Fruit fly (Drosophila melanogaster) whole organism, pupa: ENCODE data around the gene Nazo.
A peak's percentile ranks its signal among the peaks of the same experiment; 100 is the strongest.

Experiments
- CG10348 ChIP-seq: fragments of 200-800 bp; sonication (Bioruptor generic); IDR thresholded peaks from 2 replicates; pipeline ENCODE4 v1.3.6; 2022; ENCODE audit warnings: missing biosample characterization, missing genetic modification characterization
- CG12605 ChIP-seq: fragments of 200-800 bp; sonication (Bioruptor generic); IDR thresholded peaks from 2 replicates; pipeline ENCODE4 v1.3.6; 2022; ENCODE audit warnings: missing biosample characterization, missing genetic modification characterization
- CG13204 ChIP-seq: fragments of 200-800 bp; sonication (Bioruptor generic); optimal IDR thresholded peaks from 2 replicates; lab custom pipeline; 2018; ENCODE audit warnings: missing biosample characterization, mild to moderate bottlenecking, missing genetic modification characterization, moderate library complexity
- CG14655 ChIP-seq: fragments of 200-800 bp; sonication (Bioruptor generic); optimal IDR thresholded peaks from 3 replicates; lab custom pipeline; 2017; ENCODE audit warnings: mild to moderate bottlenecking, missing biosample characterization, missing genetic modification reagents, missing genetic modification characterization
- CG15710 ChIP-seq: fragments of 200-800 bp; sonication (Bioruptor generic); optimal IDR thresholded peaks from 2 replicates; lab custom pipeline; 2018; ENCODE audit warnings: missing biosample characterization, mild to moderate bottlenecking, missing genetic modification characterization, moderate library complexity
- CG17806 ChIP-seq: fragments of 200-800 bp; sonication (Bioruptor generic); optimal IDR thresholded peaks from 2 replicates; lab custom pipeline; 2018; ENCODE audit warnings: missing biosample characterization, mild to moderate bottlenecking, missing genetic modification characterization, moderate library complexity
- CG32121 ChIP-seq: fragments of 200-800 bp; sonication (Bioruptor generic); IDR thresholded peaks from 2 replicates; pipeline ENCODE4 v1.3.6; 2022; ENCODE audit warnings: missing biosample characterization, missing genetic modification characterization
- CG34367 ChIP-seq: fragments of 200-800 bp; sonication (Bioruptor generic); optimal IDR thresholded peaks from 2 replicates; lab custom pipeline; 2018; ENCODE audit warnings: missing biosample characterization, mild to moderate bottlenecking, missing genetic modification characterization
- CG4496 ChIP-seq: fragments of 200-800 bp; sonication (Bioruptor generic); IDR thresholded peaks from 3 replicates; pipeline ENCODE4 v1.3.6; 2022; ENCODE audit warnings: missing biosample characterization, missing genetic modification characterization
- CG8159 ChIP-seq: fragments of 200-800 bp; sonication (Bioruptor generic); optimal IDR thresholded peaks from 3 replicates; lab custom pipeline; 2018; ENCODE audit warnings: missing biosample characterization, mild to moderate bottlenecking, missing genetic modification characterization, moderate library complexity
- CG8301 ChIP-seq: fragments of 200-800 bp; sonication (Bioruptor generic); optimal IDR thresholded peaks from 2 replicates; lab custom pipeline; 2018; ENCODE audit warnings: missing biosample characterization, mild to moderate bottlenecking, missing genetic modification characterization
- CG9948 ChIP-seq: fragments of 200-800 bp; sonication (Bioruptor generic); optimal IDR thresholded peaks from 2 replicates; lab custom pipeline; 2018; ENCODE audit warnings: missing biosample characterization, mild to moderate bottlenecking, missing genetic modification characterization, moderate library complexity
- D1 ChIP-seq: fragments of 200-800 bp; sonication (Bioruptor generic); optimal IDR thresholded peaks from 2 replicates; lab custom pipeline; 2018; ENCODE audit warnings: missing biosample characterization, mild to moderate bottlenecking, missing genetic modification characterization, moderate library complexity
- EcR ChIP-seq: fragments of 200-800 bp; sonication (Bioruptor generic); optimal IDR thresholded peaks from 3 replicates; lab custom pipeline; 2019; ENCODE audit warnings: missing biosample characterization, missing genetic modification characterization, mild to moderate bottlenecking, moderate library complexity, missing genetic modification reagents
- Ets98B ChIP-seq: fragments of 200-800 bp; sonication (Bioruptor generic); IDR thresholded peaks from 2 replicates; pipeline ENCODE4 v1.3.6; 2022; ENCODE audit warnings: missing biosample characterization, missing genetic modification characterization
- Pif1A ChIP-seq: fragments of 200-800 bp; sonication (Bioruptor generic); optimal IDR thresholded peaks from 3 replicates; lab custom pipeline; 2016; ENCODE audit warnings: missing biosample characterization, missing genetic modification characterization
- Pif1B ChIP-seq: fragments of 200-800 bp; sonication (Bioruptor generic); optimal IDR thresholded peaks from 3 replicates; lab custom pipeline; 2016; ENCODE audit warnings: missing biosample characterization, missing genetic modification characterization
- Snoo ChIP-seq: fragments of 200-800 bp; sonication (Bioruptor generic); optimal IDR thresholded peaks from 3 replicates; lab custom pipeline; 2017; ENCODE audit warnings: missing biosample characterization, mild to moderate bottlenecking, missing genetic modification characterization, inconsistent platforms
- fd96Ca ChIP-seq: fragments of 200-800 bp; sonication (Bioruptor generic); IDR thresholded peaks from 3 replicates; pipeline ENCODE4 v1.3.6; 2022; ENCODE audit warnings: missing biosample characterization, missing genetic modification characterization
- gl ChIP-seq: fragments of 200-800 bp; sonication (Bioruptor generic); optimal IDR thresholded peaks from 2 replicates; lab custom pipeline; 2018; ENCODE audit warnings: missing biosample characterization, mild to moderate bottlenecking, missing genetic modification characterization
- rn ChIP-seq: fragments of 200-800 bp; sonication (Bioruptor generic); IDR thresholded peaks from 2 replicates; pipeline ENCODE4 v1.3.6; 2022; ENCODE audit warnings: missing biosample characterization, missing genetic modification characterization

Nazo gene

DNA sequence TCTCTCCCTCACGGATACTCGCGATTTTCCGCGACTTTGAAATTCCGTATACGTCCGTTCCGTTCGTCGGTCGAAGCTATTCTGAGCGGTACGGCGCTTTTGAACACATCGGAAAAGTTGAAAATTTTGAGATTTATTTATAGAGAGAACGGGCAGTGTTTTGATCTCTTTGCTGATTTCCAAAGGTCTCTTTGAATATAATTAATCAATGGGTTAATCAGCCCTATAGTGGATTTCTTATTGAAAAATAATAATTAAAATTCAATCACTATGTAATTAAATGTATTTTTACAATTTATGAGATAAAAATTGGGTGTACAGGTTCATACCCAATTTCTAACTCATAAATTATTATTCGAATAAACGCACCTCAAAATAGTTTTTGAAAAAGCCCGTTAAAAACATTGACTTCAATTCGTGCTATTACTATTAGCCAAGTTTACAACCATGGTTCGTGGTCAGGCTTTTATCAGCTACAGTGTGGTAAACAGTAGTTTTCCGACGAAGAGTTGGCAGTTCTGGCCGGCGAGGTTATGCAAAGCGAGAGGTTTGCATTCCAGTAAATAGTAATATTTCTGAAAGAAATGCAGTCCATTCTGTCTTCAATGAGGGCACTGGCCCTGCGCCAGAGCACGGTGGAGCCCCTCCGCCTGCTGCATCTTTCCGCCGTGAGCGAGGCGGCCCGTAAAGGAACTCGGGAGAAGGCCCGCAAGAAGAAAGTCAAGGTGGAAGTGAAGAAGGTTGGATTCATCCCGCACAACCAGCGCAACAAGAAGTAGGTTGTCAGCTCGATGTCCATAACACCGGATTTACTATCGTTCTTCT, 13.5 kb downstream of the Nazo start, which contains the start of the genes CG9626 and mRpL1:
TSS of gene CG9626 (minus strand) at position 51 of the 825 bp plus-strand sequence.
TSS of gene mRpL1 (plus strand) at position 513 of the 825 bp plus-strand sequence.
- peak; percentile 53; the same call in 2 of the 3 replicates for TF ChIP-seq CG4496 (GFP tag; lab: Robert Waterston, UW)
- no peak for TF ChIP-seq CG9948 (tag; lab: Kevin White, UChicago)
- TF ChIP-seq, all 21 proteins: peak for 1

DNA sequence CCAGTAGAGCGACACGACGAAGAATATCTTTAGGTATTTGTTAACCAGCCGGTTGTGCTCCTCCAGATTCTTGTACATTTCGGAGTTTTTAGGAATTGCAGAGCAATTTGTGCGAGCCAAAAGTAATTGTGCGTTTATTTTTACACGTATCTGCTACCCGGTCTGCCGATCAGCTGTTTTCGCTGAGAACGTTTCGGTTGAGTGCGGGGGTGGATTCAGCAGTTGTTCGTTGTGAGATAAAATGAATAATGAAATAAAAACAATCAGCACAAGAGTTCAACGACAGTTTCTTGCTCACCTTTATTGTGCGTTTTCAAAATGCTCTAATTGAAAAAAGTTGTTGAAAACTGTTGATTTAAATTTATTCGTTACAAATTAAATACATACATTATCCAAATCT, 16.2 kb downstream of the Nazo start, which contains the start of gene nac:
TSS of gene nac (minus strand) at position 176 of the 400 bp plus-strand sequence.
- peak; percentile 37 for TF ChIP-seq D1 (tag; lab: Kevin White, UChicago)
- TF ChIP-seq CG4496 (GFP tag; lab: Robert Waterston, UW), result no peak
- no peak for TF ChIP-seq CG15710 (tag; lab: Kevin White, UChicago)
- TF ChIP-seq Pif1B, result no peak
- TF ChIP-seq CG13204 (GFP tag; lab: Kevin White, UChicago), result no peak
- TF ChIP-seq Ets98B (GFP tag; lab: Robert Waterston, UW), result peak; percentile 7; the same call in 1 of the 2 replicates
- no peak for TF ChIP-seq fd96Ca (GFP tag; lab: Robert Waterston, UW)
- TF ChIP-seq Pif1A (GFP tag; lab: Kevin White, UChicago), result no peak
- TF ChIP-seq EcR, result peak; percentile 25
- no peak for TF ChIP-seq gl (tag; lab: Kevin White, UChicago)
- TF ChIP-seq rn, result no peak
- peak; percentile 32; the same call in 1 of the 2 replicates for TF ChIP-seq CG32121 (GFP tag; lab: Robert Waterston, UW)
- TF ChIP-seq CG8301, result no peak
- TF ChIP-seq CG10348, result no peak

DNA sequence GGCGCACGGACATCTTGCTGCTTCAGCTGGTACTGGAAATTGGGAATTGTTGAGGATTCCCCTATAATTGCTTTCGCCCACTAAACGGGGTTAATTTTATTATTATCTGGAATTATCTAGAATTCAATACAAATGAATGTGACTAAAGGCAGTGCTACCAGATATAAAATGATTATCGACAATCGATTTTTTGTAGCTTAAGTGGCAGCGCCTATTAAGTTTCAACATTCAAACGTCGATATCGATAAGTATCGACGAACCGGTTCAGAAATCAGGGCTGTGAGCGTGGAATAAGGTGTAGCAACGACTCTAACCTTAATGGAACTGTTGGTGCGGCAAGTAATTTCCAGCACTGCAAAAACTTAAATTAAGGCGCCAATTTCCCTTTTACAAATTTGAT, 17.4 kb downstream of the Nazo start, which contains the start of gene Sgt1:
TSS of gene Sgt1 (minus strand) at position 165 of the 400 bp plus-strand sequence.
- TF ChIP-seq EcR, result no peak
- no peak for TF ChIP-seq CG9948 (tag; lab: Kevin White, UChicago)
- 0 out of 2 replicates have a peak, but pooled peaks have one; percentile 11 for TF ChIP-seq CG32121 (GFP tag; lab: Robert Waterston, UW)
- TF ChIP-seq CG14655, result no peak

DNA sequence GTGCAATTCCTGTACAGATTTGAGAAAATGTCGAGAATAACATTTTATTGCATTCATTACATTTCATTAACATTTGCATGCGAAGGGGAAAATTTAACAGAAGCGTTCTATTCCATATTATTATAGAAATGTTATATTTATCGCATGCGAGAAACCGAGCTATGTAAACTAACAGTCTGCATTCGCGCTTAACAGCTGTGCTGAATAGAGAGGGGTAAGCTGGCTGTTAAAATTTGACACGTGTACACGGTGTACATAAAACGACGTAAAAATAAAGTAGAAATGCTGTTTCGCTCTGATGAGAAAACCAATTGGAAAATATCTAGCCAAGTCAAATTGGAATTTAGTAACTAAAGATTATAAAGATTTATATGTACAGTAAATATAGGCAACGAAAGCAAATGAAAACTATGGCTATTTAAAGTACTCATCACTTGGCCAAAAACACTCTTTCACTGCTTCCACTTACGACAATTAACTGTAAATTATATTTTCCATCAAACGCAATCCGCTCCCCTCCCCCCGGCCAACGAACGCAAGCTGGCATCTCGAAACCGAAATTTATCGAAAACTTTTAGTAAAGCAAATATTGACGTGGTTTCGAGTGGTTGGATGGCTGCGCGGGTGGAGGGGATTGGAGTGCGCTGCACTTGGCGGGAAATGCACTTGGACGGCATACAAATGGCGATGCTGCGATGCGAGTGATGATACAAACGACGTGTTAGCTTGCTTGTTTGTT, 18.7 kb downstream of the Nazo start:
- TF ChIP-seq CG10348 (no peak), rn (no peak), CG17806 (tag; lab: Kevin White, UChicago) (no peak), CG34367 (tag; lab: Kevin White, UChicago) (no peak), fd96Ca (GFP tag; lab: Robert Waterston, UW) (no peak), CG15710 (tag; lab: Kevin White, UChicago) (no peak), CG14655 (no peak), CG8301 (no peak), Ets98B (GFP tag; lab: Robert Waterston, UW) (no peak), EcR (no peak), CG32121 (GFP tag; lab: Robert Waterston, UW) (no peak), CG13204 (GFP tag; lab: Kevin White, UChicago) (no peak), gl (tag; lab: Kevin White, UChicago) (no peak), Pif1B (no peak), CG4496 (GFP tag; lab: Robert Waterston, UW) (no peak), CG8159 (no peak), D1 (tag; lab: Kevin White, UChicago) (no peak), CG12605 (GFP tag; lab: Robert Waterston, UW) (no peak)

- TF ChIP-seq Ets98B (GFP tag; lab: Robert Waterston, UW) (no peak), CG10348 (no peak), CG17806 (tag; lab: Kevin White, UChicago) (no peak), Snoo (tag; lab: Kevin White, UChicago) (no peak), CG32121 (GFP tag; lab: Robert Waterston, UW) (no peak), D1 (tag; lab: Kevin White, UChicago) (no peak), fd96Ca (GFP tag; lab: Robert Waterston, UW) (no peak), CG34367 (tag; lab: Kevin White, UChicago) (no peak), rn (no peak), EcR (no peak), CG13204 (GFP tag; lab: Kevin White, UChicago) (no peak)
Measured at dm6 chr3R:8306927-8307261, 19.2 kb downstream of the Nazo start.

DNA sequence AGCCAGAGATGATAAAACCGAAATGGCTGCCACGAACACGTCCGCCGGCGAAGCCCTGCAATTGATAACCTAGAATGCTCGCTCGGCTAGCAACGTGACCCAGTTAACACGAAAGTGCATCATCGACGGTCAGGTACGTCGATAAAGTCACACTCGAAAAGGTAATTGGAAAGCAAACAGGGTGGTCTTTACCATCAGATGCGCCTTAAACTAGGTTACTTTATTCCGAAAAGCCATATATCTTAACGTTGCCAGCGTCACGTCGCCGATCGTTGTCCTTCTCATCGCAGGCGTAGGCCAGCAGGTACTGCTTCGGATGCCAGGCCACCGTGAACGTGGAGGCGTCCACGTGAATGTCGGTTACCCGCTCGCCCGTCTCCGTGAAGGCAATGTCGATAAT, 19.6 kb downstream of the Nazo start:
- TF ChIP-seq CG17806 (tag; lab: Kevin White, UChicago) (no peak), CG32121 (GFP tag; lab: Robert Waterston, UW) (no peak), CG14655 (no peak), CG8159 (no peak), D1 (tag; lab: Kevin White, UChicago) (no peak), Pif1A (GFP tag; lab: Kevin White, UChicago) (no peak), EcR (no peak)
